2 worm cellular contexts compared by ENCODE assay signal in the genomic region with DNA sequence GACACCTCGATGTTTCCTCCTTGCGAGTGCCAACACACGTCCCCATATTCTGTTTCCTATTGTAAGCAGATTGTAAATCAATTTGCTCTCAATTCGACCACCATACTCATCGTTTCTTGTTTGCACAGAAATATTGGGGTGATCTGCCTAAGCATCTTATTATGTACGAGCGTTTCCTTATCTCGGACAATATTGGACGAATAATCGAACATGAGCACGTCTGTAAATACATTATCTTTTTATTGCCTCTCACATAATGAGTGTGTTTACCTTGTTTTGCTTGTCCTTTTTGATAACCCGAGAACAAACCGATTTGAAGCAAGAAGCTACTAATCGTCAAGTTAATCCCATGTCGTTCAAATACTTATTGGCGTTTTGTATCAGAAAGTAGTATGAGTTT.
TF ChIP-seq lines count a peak whose summit lies in the region.

No protein-coding gene starts in this region.

TF ChIP-seq in whole organism, L4 larva, 104 proteins besides CTCF, POLR2A, EP300 and RAD21:
- peak in 1 of 2 experiments; percentile 97 for TF ChIP-seq unc-62 (GFP tag; optimal IDR thresholded peaks at IDR 0.05 in 1 of 2; lab: Kevin White, UChicago)
- TF ChIP-seq unc-62 (tag; optimal IDR thresholded peaks at IDR 0.05; lab: Kevin White, UChicago), result no peak
- no peak for TF ChIP-seq daf-16 (GFP tag; optimal IDR thresholded peaks at IDR 0.05; lab: Kevin White, UChicago)
- TF ChIP-seq daf-16 (tag; optimal IDR thresholded peaks at IDR 0.05; lab: Kevin White, UChicago), result peak; percentile 8
- TF ChIP-seq ztf-11 (tag; optimal IDR thresholded peaks at IDR 0.05; lab: Kevin White, UChicago), result no peak

TF ChIP-seq in whole organism, late embryonic, 69 proteins besides CTCF, POLR2A, EP300 and RAD21:
- TF ChIP-seq elt-2 (tag; optimal IDR thresholded peaks at IDR 0.05; lab: Kevin White, UChicago) (peak; percentile 61), rnt-1 (tag; optimal IDR thresholded peaks at IDR 0.05; lab: Kevin White, UChicago) (no peak), tbx-2 (tag; optimal IDR thresholded peaks at IDR 0.05; lab: Kevin White, UChicago) (no peak), fkh-6 (tag; optimal IDR thresholded peaks at IDR 0.05; lab: Kevin White, UChicago) (no peak), sox-4 (tag; optimal IDR thresholded peaks at IDR 0.05; lab: Kevin White, UChicago) (no peak)
